Worm (Caenorhabditis elegans): ENCODE measurements around the gene C50D2.10.

C50D2.10 gene

DNA sequence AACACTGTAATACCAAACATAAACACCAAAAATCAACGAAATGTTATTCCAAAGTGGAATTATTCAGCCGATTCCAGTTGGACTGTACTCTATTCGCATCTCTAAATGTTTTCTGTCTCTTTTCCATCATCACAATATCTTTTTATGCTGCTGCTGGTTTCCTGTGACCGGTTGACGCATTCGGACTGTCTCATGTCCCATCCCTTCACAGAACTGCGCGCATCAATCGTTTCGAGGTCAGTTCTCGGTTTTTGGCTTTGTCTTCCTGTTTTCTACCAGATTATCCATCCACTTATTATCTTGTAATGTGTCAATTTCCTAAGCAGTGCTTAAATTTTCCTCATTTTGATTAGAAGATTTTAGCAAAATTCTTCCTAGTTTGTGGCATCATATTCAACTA lies 38.9 kb upstream of the C50D2.10 start:
- no peak for TF ChIP-seq elt-4 (tag; optimal IDR thresholded peaks at IDR 0.05)
- no peak for TF ChIP-seq dve-1 (tag; optimal IDR thresholded peaks at IDR 0.05)
- no peak for TF ChIP-seq pha-4 (tag; optimal IDR thresholded peaks at IDR 0.05)
- TF ChIP-seq tbx-7 (tag; optimal IDR thresholded peaks at IDR 0.05), result no peak
- no peak for TF ChIP-seq nhr-11 (tag; optimal IDR thresholded peaks at IDR 0.05)
- TF ChIP-seq pha-2 (tag; optimal IDR thresholded peaks at IDR 0.05), result no peak
- TF ChIP-seq odd-2 (tag; optimal IDR thresholded peaks at IDR 0.05), result no peak
- no peak for TF ChIP-seq gmeb-2 (tag; optimal IDR thresholded peaks at IDR 0.05)
- no peak for TF ChIP-seq elt-2 (tag; optimal IDR thresholded peaks at IDR 0.05)
- TF ChIP-seq unc-3 (GFP tag; conservative IDR thresholded peaks at IDR 0.05), result no peak
- TF ChIP-seq unc-3 (tag; optimal IDR thresholded peaks at IDR 0.05), result no peak
- no peak for TF ChIP-seq che-1 (tag; optimal IDR thresholded peaks at IDR 0.05)
- TF ChIP-seq ama-1 (optimal IDR thresholded peaks at IDR 0.05), result no peak
- TF ChIP-seq ttx-3 (tag; optimal IDR thresholded peaks at IDR 0.05), result no peak
- TF ChIP-seq dmd-4 (tag; optimal IDR thresholded peaks at IDR 0.05; ENCODE audit: borderline replicate concordance), result no peak
- TF ChIP-seq ztf-16 (tag; optimal IDR thresholded peaks at IDR 0.05), result no peak
- no peak for TF ChIP-seq K02D7.2 (tag; optimal IDR thresholded peaks at IDR 0.05)
- TF ChIP-seq mec-3 (tag; optimal IDR thresholded peaks at IDR 0.05; ENCODE audit: borderline replicate concordance), result no peak
- TF ChIP-seq F13H6.1 (tag; optimal IDR thresholded peaks at IDR 0.05), result no peak
- no peak for TF ChIP-seq pqm-1 (tag; optimal IDR thresholded peaks at IDR 0.05)
- no peak for TF ChIP-seq sdc-2 (tag; optimal IDR thresholded peaks at IDR 0.05)

DNA sequence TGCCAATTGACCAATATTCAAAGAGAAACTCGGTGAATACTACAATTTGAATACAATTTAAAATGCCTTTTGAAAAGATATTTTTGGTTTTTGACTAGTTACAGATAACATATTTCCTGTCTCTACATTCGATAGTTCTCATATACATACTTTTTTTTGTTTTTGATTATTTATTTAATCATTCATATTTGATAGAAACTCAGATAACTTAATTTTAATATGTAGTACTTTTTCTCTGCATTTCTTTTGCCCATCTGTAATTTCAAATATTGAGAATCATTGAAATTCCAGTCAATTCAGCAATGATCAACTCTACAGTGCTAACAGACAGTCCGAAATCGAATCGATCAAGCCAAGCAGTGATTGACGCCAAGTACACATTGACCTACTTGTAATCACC lies 37.9 kb upstream of the C50D2.10 start, which contains the start of gene C23H3.2:
Gene C23H3.2, plus strand, starts transcription at position 301 of the 400 bp plus-strand sequence.
- TF ChIP-seq nhr-232 (tag; optimal IDR thresholded peaks at IDR 0.05) (no peak), hlh-6 (tag; optimal IDR thresholded peaks at IDR 0.05) (no peak), pha-4 (tag; optimal IDR thresholded peaks at IDR 0.05) (no peak), unc-86 (tag; optimal IDR thresholded peaks at IDR 0.05) (no peak), ceh-30 (tag; optimal IDR thresholded peaks at IDR 0.05) (no peak), odd-2 (tag; optimal IDR thresholded peaks at IDR 0.05) (no peak), elt-4 (tag; optimal IDR thresholded peaks at IDR 0.05) (no peak), fkh-6 (tag; optimal IDR thresholded peaks at IDR 0.05) (no peak), hlh-30 (tag; optimal IDR thresholded peaks at IDR 0.05; ENCODE audit: insufficient read depth) (no peak), sox-4 (tag; optimal IDR thresholded peaks at IDR 0.05) (no peak), pag-3 (tag; optimal IDR thresholded peaks at IDR 0.05; ENCODE audit: borderline replicate concordance) (no peak), ref-2 (tag; optimal IDR thresholded peaks at IDR 0.05) (no peak), pat-9 (tag; optimal IDR thresholded peaks at IDR 0.05) (no peak)

DNA sequence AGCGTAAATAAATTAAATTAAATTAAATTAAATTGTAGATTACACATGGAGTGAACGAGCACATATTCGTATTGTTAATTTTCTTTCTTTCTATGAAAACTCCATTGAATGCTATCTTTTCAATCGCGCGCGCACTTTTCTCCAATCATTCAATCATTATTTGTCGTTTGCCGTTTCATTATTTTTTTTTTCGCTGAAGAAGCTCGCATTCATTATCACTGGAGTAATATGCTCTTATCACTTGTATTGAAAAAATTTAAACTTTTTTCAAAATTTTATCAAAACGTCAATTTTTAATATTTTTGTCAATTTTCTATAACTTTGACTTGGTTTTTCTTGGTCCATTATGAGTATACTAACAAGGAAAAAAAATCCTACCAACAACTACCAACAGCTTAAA lies 33.5 kb upstream of the C50D2.10 start:
- no peak for TF ChIP-seq pros-1 (tag; optimal IDR thresholded peaks at IDR 0.05)
- no peak for TF ChIP-seq ceh-18 (tag; optimal IDR thresholded peaks at IDR 0.05)
- no peak for TF ChIP-seq elt-4 (tag; optimal IDR thresholded peaks at IDR 0.05)
- TF ChIP-seq Y22D7AL.16 (tag; optimal IDR thresholded peaks at IDR 0.05), result no peak
- TF ChIP-seq sdc-2 (tag; optimal IDR thresholded peaks at IDR 0.05), result no peak
- no peak for TF ChIP-seq ztf-16 (tag; optimal IDR thresholded peaks at IDR 0.05)
- TF ChIP-seq sox-4 (tag; optimal IDR thresholded peaks at IDR 0.05), result no peak
- TF ChIP-seq ceh-19 (GFP tag; optimal IDR thresholded peaks at IDR 0.05), result no peak
- no peak for TF ChIP-seq nhr-232 (tag; optimal IDR thresholded peaks at IDR 0.05)
- TF ChIP-seq pat-9 (tag; optimal IDR thresholded peaks at IDR 0.05), result no peak

DNA sequence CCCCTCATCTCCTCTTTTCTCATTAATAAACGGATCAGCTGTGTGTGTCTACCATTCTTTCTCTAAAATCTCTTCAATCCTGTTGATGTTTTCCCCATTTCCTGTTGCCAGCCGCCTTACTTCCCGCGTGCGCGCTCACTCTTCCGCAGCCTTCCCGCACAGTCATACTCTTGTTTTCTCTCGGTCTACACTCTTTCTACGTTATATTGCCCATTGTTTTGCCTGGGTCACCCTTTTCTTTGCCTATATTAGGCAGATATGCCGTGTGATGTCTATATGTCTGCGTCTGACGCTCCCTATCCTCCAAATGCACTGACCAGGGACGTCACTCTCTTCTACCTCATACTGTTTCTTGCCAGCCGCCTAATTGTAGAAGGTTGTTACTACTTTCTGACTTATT lies 32.6 kb upstream of the C50D2.10 start:
- TF ChIP-seq eyg-1 (tag; optimal IDR thresholded peaks at IDR 0.05) (peak; percentile 84), elt-2 (tag; optimal IDR thresholded peaks at IDR 0.05) (peak; percentile 39), pros-1 (tag; optimal IDR thresholded peaks at IDR 0.05) (peak; percentile 83), fax-1 (tag; optimal IDR thresholded peaks at IDR 0.05) (no peak), elt-4 (tag; optimal IDR thresholded peaks at IDR 0.05) (no peak), tbx-2 (tag; optimal IDR thresholded peaks at IDR 0.05) (peak; percentile 84), odd-2 (tag; optimal IDR thresholded peaks at IDR 0.05) (no peak), pha-2 (tag; optimal IDR thresholded peaks at IDR 0.05) (peak; percentile 1), unc-55 (GFP tag; optimal IDR thresholded peaks at IDR 0.05) (peak; percentile 69), sox-2 (GFP tag; IDR thresholded peaks at IDR 0.05) (peak; percentile 67), K02D7.2 (tag; optimal IDR thresholded peaks at IDR 0.05) (no peak), dve-1 (tag; optimal IDR thresholded peaks at IDR 0.05) (peak; percentile 31), ceh-18 (tag; optimal IDR thresholded peaks at IDR 0.05) (peak; percentile 34), gmeb-2 (tag; optimal IDR thresholded peaks at IDR 0.05) (no peak), rnt-1 (tag; optimal IDR thresholded peaks at IDR 0.05) (peak; percentile 31), mec-3 (tag; optimal IDR thresholded peaks at IDR 0.05; ENCODE audit: borderline replicate concordance) (peak; percentile 28), ceh-31 (tag; optimal IDR thresholded peaks at IDR 0.05) (peak; percentile 79), pag-3 (tag; optimal IDR thresholded peaks at IDR 0.05; ENCODE audit: borderline replicate concordance) (no peak), ahr-1 (tag; optimal IDR thresholded peaks at IDR 0.05) (no peak), unc-3 (GFP tag; conservative IDR thresholded peaks at IDR 0.05) (no peak), unc-3 (tag; optimal IDR thresholded peaks at IDR 0.05) (no peak), ceh-34 (tag; optimal IDR thresholded peaks at IDR 0.05) (peak; percentile 63), fkh-10 (GFP tag; optimal IDR thresholded peaks at IDR 0.05) (no peak), ceh-9 (tag; optimal IDR thresholded peaks at IDR 0.05) (no peak), madf-2 (tag; optimal IDR thresholded peaks at IDR 0.05) (peak; percentile 46)

Measured in whole organism, late embryonic.